Worm (Caenorhabditis elegans): Measurements from ENCODE around the gene Y38F2AR.3.

DNA sequence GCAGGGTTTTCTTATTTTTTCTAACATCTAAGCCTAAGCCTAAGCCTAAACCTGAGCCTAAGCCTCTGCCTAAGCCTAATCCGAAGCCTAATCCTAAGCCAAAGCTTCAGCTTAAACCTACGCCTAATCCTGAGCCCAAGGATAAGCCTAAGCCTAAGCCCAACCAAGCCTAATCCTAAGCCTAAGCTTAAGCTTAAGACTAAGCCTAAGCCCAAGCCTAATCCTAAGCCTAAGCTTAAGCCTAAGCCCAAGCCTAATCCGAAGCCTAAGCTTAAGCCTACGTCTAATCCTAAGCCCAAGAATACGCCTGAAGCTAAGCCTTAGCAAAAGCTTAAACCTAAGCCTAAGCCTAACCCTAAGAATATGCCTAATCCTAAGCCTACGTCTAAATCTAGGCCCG, 19.6 kb downstream of the Y38F2AR.3 start:
- TF ChIP-seq sox-2 (GFP tag; IDR thresholded peaks at IDR 0.05) (no peak), C08G9.2 (tag; optimal IDR thresholded peaks at IDR 0.05) (no peak), rnt-1 (tag; optimal IDR thresholded peaks at IDR 0.05) (no peak), eyg-1 (tag; optimal IDR thresholded peaks at IDR 0.05) (no peak), ceh-24 (tag; optimal IDR thresholded peaks at IDR 0.05) (no peak), tbx-2 (tag; optimal IDR thresholded peaks at IDR 0.05) (no peak), nhr-11 (tag; optimal IDR thresholded peaks at IDR 0.05) (no peak), che-1 (tag; optimal IDR thresholded peaks at IDR 0.05) (no peak), elt-2 (tag; optimal IDR thresholded peaks at IDR 0.05) (no peak), unc-42 (tag; optimal IDR thresholded peaks at IDR 0.05) (no peak), ref-2 (tag; optimal IDR thresholded peaks at IDR 0.05) (no peak), ceh-48 (tag; optimal IDR thresholded peaks at IDR 0.05) (no peak), pros-1 (tag; optimal IDR thresholded peaks at IDR 0.05) (no peak), pha-4 (tag; optimal IDR thresholded peaks at IDR 0.05) (no peak)
